Worm (Caenorhabditis elegans): ENCODE measurements around the gene fip-1.
A peak's percentile ranks its signal among the peaks of the same experiment; 100 is the strongest.

fip-1 gene

DNA sequence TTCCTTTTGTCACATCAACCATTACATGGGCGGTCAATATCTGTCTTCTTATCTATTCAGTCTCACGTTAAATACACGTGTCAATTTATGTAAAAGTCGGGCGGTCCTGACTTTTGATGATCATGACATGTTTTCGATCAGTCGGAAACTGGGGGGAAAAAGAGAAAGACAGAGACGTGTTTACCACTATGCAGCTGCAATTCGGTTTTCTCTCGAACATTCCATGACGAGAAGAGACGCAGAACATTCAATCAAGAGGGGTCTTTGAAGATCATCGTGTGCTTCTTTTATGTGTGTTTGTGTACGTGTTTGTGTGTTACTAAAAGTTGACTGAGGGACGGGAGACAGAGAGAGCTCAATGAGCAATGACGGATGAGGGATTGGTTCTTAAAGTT lies 18.8 kb downstream of the fip-1 start:
- TF ChIP-seq B0310.2 (tag; optimal IDR thresholded peaks at IDR 0.05): no peak
- TF ChIP-seq pes-1 (GFP tag; IDR thresholded peaks at IDR 0.05): no peak
- TF ChIP-seq flt-1 (GFP tag; IDR thresholded peaks at IDR 0.05): no peak
- no peak for TF ChIP-seq hnd-1 (tag; optimal IDR thresholded peaks at IDR 0.05)
- TF ChIP-seq tbx-11 (GFP tag; IDR thresholded peaks at IDR 0.05): no peak
- no peak for TF ChIP-seq ama-1 (optimal IDR thresholded peaks at IDR 0.05)
- TF ChIP-seq aly-1 (tag; optimal IDR thresholded peaks at IDR 0.05): no peak
- TF ChIP-seq ets-7 (tag; optimal IDR thresholded peaks at IDR 0.05): no peak
- TF ChIP-seq hmg-4 (GFP tag; optimal IDR thresholded peaks at IDR 0.05): no peak

DNA sequence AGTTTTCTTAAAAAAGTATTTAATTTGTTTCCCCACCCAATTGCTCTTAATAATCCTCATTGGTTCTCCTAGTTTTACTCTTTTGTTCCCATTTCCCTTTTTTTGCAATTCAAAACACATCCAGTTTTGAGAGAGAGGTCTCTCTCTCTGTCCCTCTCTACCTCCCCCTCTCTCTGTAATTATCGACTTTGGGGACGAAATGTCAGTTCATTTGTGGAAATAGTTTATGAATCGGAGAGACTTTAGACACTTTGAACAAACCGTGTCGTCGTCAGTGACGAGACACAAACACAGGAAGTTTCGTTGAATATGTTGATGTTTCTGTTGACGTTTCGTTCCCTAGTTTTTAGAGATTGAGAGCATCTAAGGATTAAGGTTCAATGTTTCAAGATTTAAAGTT lies 23.6 kb downstream of the fip-1 start:
- no peak for TF ChIP-seq scrt-1 (GFP tag; IDR thresholded peaks at IDR 0.05)
- no peak for TF ChIP-seq aly-1 (tag; optimal IDR thresholded peaks at IDR 0.05)
- no peak for TF ChIP-seq ceh-13 (GFP tag; optimal IDR thresholded peaks at IDR 0.05)
- TF ChIP-seq hmbx-1 (tag; optimal IDR thresholded peaks at IDR 0.05): no peak
- no peak for TF ChIP-seq F13C5.2 (tag; optimal IDR thresholded peaks at IDR 0.05)
- no peak for TF ChIP-seq pes-1 (GFP tag; IDR thresholded peaks at IDR 0.05)
- TF ChIP-seq ama-1 (optimal IDR thresholded peaks at IDR 0.05): no peak

- TF ChIP-seq ceh-36 (tag; optimal IDR thresholded peaks at IDR 0.05) (no peak), F13C5.2 (tag; optimal IDR thresholded peaks at IDR 0.05) (no peak), ama-1 (optimal IDR thresholded peaks at IDR 0.05) (no peak), ceh-13 (GFP tag; optimal IDR thresholded peaks at IDR 0.05) (no peak), tra-4 (tag; optimal IDR thresholded peaks at IDR 0.05) (no peak), ets-7 (tag; optimal IDR thresholded peaks at IDR 0.05) (no peak), tbx-37 (GFP tag; conservative IDR thresholded peaks at IDR 0.05) (no peak), aly-1 (tag; optimal IDR thresholded peaks at IDR 0.05) (no peak), hmg-4 (GFP tag; optimal IDR thresholded peaks at IDR 0.05) (no peak), B0310.2 (tag; optimal IDR thresholded peaks at IDR 0.05) (no peak), sea-1 (GFP tag; conservative IDR thresholded peaks at IDR 0.05) (no peak), hnd-1 (tag; optimal IDR thresholded peaks at IDR 0.05) (no peak)
Observed at ce11 chrIII:8664897-8665388, 25.4 kb downstream of the fip-1 start, which contains the start of gene F22B7.1. F22B7.1 (plus strand) TSS chrIII:8665338.

ce11 chrIII:8667382-8667781 lies 27.8 kb downstream of the fip-1 start, which contains the start of gene dpy-19:
dpy-19 (minus strand) TSS chrIII:8667482.
- TF ChIP-seq tbx-11 (GFP tag; IDR thresholded peaks at IDR 0.05) (no peak), tbx-37 (GFP tag; conservative IDR thresholded peaks at IDR 0.05) (no peak), ceh-13 (GFP tag; optimal IDR thresholded peaks at IDR 0.05) (no peak), flt-1 (GFP tag; IDR thresholded peaks at IDR 0.05) (no peak), hnd-1 (tag; optimal IDR thresholded peaks at IDR 0.05) (no peak), ama-1 (optimal IDR thresholded peaks at IDR 0.05) (no peak), ceh-36 (tag; optimal IDR thresholded peaks at IDR 0.05) (no peak), tra-4 (tag; optimal IDR thresholded peaks at IDR 0.05) (no peak), hmg-4 (GFP tag; optimal IDR thresholded peaks at IDR 0.05) (no peak), sea-1 (GFP tag; conservative IDR thresholded peaks at IDR 0.05) (no peak), hmbx-1 (tag; optimal IDR thresholded peaks at IDR 0.05) (no peak), F13C5.2 (tag; optimal IDR thresholded peaks at IDR 0.05) (no peak), pes-1 (GFP tag; IDR thresholded peaks at IDR 0.05) (no peak), aly-1 (tag; optimal IDR thresholded peaks at IDR 0.05) (no peak), scrt-1 (GFP tag; IDR thresholded peaks at IDR 0.05) (no peak), B0310.2 (tag; optimal IDR thresholded peaks at IDR 0.05) (no peak), ets-7 (tag; optimal IDR thresholded peaks at IDR 0.05) (no peak)

- TF ChIP-seq B0310.2 (tag; optimal IDR thresholded peaks at IDR 0.05) (no peak), hmbx-1 (tag; optimal IDR thresholded peaks at IDR 0.05) (no peak)
Observed at ce11 chrIII:8668717-8669116, 29.2 kb downstream of the fip-1 start.

- TF ChIP-seq flt-1 (GFP tag; IDR thresholded peaks at IDR 0.05): no peak
- no peak for TF ChIP-seq pes-1 (GFP tag; IDR thresholded peaks at IDR 0.05)
- TF ChIP-seq ets-7 (tag; optimal IDR thresholded peaks at IDR 0.05): no peak
- TF ChIP-seq tbx-11 (GFP tag; IDR thresholded peaks at IDR 0.05): no peak
- no peak for TF ChIP-seq ceh-36 (tag; optimal IDR thresholded peaks at IDR 0.05)
- TF ChIP-seq ceh-13 (GFP tag; optimal IDR thresholded peaks at IDR 0.05): no peak
- no peak for TF ChIP-seq tbx-37 (GFP tag; conservative IDR thresholded peaks at IDR 0.05)
- no peak for TF ChIP-seq tra-4 (tag; optimal IDR thresholded peaks at IDR 0.05)
- no peak for TF ChIP-seq aly-1 (tag; optimal IDR thresholded peaks at IDR 0.05)
- no peak for TF ChIP-seq F13C5.2 (tag; optimal IDR thresholded peaks at IDR 0.05)
- TF ChIP-seq sea-1 (GFP tag; conservative IDR thresholded peaks at IDR 0.05): no peak
- TF ChIP-seq hnd-1 (tag; optimal IDR thresholded peaks at IDR 0.05): no peak
- no peak for TF ChIP-seq hmg-4 (GFP tag; optimal IDR thresholded peaks at IDR 0.05)
- TF ChIP-seq ama-1 (optimal IDR thresholded peaks at IDR 0.05): no peak
Observed at ce11 chrIII:8674980-8675485, 35.5 kb downstream of the fip-1 start, which contains the start of gene pgl-2. pgl-2 (minus strand) TSS chrIII:8675435.

DNA sequence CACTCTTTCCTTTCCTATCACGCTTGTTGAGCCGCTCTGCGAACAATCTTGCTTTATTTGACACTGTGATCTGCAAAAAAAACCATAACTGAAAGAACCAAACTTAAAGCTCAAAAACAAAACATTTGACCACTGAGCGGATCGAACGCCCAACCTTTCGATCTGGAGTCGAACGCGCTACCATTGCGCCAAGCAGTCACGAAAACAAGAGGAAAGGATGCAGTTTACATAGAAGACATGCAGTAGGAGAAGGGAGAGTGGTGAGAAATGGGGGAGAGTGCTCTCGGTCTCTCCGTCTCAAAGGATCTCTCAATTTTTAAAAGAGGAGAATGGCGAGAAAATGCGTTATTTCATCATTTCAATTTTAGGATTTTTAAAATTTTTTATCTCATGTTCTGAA lies 38.8 kb downstream of the fip-1 start:
- TF ChIP-seq flt-1 (GFP tag; IDR thresholded peaks at IDR 0.05) (peak; percentile 99), scrt-1 (GFP tag; IDR thresholded peaks at IDR 0.05) (peak; percentile 98), pes-1 (GFP tag; IDR thresholded peaks at IDR 0.05) (peak; percentile 98), aly-1 (tag; optimal IDR thresholded peaks at IDR 0.05) (peak; percentile 97), hmbx-1 (tag; optimal IDR thresholded peaks at IDR 0.05) (peak; percentile 82), hmg-4 (GFP tag; optimal IDR thresholded peaks at IDR 0.05) (peak; percentile 98), tra-4 (tag; optimal IDR thresholded peaks at IDR 0.05) (peak; percentile 91), ets-7 (tag; optimal IDR thresholded peaks at IDR 0.05) (peak; percentile 94), B0310.2 (tag; optimal IDR thresholded peaks at IDR 0.05) (peak; percentile 96), ceh-36 (tag; optimal IDR thresholded peaks at IDR 0.05) (peak; percentile 97), tbx-11 (GFP tag; IDR thresholded peaks at IDR 0.05) (peak; percentile 97), ceh-13 (GFP tag; optimal IDR thresholded peaks at IDR 0.05) (peak; percentile 95), hnd-1 (tag; optimal IDR thresholded peaks at IDR 0.05) (peak; percentile 89), F13C5.2 (tag; optimal IDR thresholded peaks at IDR 0.05) (peak; percentile 94), tbx-37 (GFP tag; conservative IDR thresholded peaks at IDR 0.05) (peak; percentile 98), sea-1 (GFP tag; conservative IDR thresholded peaks at IDR 0.05) (peak; percentile 97), ama-1 (optimal IDR thresholded peaks at IDR 0.05) (peak; percentile 79)

All from whole organism, early embryonic.